Worm (Caenorhabditis elegans): ENCODE measurements around the gene fbxa-29.

Gene fbxa-29

DNA sequence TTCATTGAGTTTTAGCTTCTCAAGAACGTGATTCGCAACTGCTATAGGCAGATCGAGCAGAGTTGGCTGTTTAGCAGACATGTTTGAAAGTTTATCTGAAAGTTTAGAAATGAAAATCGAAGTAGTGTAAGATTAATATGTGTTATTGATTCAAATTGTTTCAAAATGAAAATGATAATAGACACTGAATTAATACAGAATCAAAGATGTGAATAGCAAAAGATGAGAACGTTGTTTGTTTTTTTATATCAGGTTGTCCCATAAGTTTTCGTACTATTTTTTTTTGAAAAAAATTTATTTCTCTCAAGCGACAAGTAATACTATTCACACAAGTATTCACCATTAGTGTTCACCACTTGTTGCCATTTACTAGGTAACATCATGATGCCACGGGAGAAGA, 19.6 kb upstream of the fbxa-29 start, which contains the start of gene fbxa-36:
Gene fbxa-36, minus strand, starts transcription at position 101 of the 400 bp plus-strand sequence.
- TF ChIP-seq zip-11 (GFP tag; IDR thresholded peaks at IDR 0.05), result no peak
- no peak for TF ChIP-seq F37D6.2 (tag; optimal IDR thresholded peaks at IDR 0.05)
- TF ChIP-seq set-16 (GFP tag; IDR thresholded peaks at IDR 0.05), result no peak
- TF ChIP-seq ceh-62 (tag; optimal IDR thresholded peaks at IDR 0.05), result no peak
- no peak for TF ChIP-seq mxl-2 (GFP tag; conservative IDR thresholded peaks at IDR 0.05)

- no peak for TF ChIP-seq ztf-7 (tag; optimal IDR thresholded peaks at IDR 0.05)
- TF ChIP-seq php-3 (GFP tag; IDR thresholded peaks at IDR 0.05), result no peak
- TF ChIP-seq daf-16 (GFP tag; optimal IDR thresholded peaks at IDR 0.05), result no peak
- peak; percentile 18 for TF ChIP-seq daf-16 (tag; optimal IDR thresholded peaks at IDR 0.05)
- TF ChIP-seq mdt-29 (GFP tag; IDR thresholded peaks at IDR 0.05), result no peak
- TF ChIP-seq hif-1 (tag; optimal IDR thresholded peaks at IDR 0.05), result no peak
- TF ChIP-seq aha-1 (tag), result no peak
- TF ChIP-seq mxl-3 (GFP tag; optimal IDR thresholded peaks at IDR 0.05), result no peak
- TF ChIP-seq sdz-12 (GFP tag; optimal IDR thresholded peaks at IDR 0.05), result no peak
- no peak for TF ChIP-seq zfp-2 (tag; optimal IDR thresholded peaks at IDR 0.05)
- TF ChIP-seq nhr-76 (tag; optimal IDR thresholded peaks at IDR 0.05), result no peak
- peak; percentile 39 for TF ChIP-seq nhr-28 (tag; optimal IDR thresholded peaks at IDR 0.05)
- no peak for TF ChIP-seq nhr-42 (GFP tag; IDR thresholded peaks at IDR 0.05)
- TF ChIP-seq ztf-11 (tag; optimal IDR thresholded peaks at IDR 0.05), result no peak
- TF ChIP-seq ama-1 (optimal IDR thresholded peaks at IDR 0.05), result no peak
- no peak for TF ChIP-seq ceh-62 (tag; optimal IDR thresholded peaks at IDR 0.05)
- no peak for TF ChIP-seq lsy-2 (tag; optimal IDR thresholded peaks at IDR 0.05)
- TF ChIP-seq jun-1 (tag; optimal IDR thresholded peaks at IDR 0.05), result no peak
- no peak for TF ChIP-seq F37D6.2 (tag; optimal IDR thresholded peaks at IDR 0.05)
- TF ChIP-seq lin-13 (GFP tag; optimal IDR thresholded peaks at IDR 0.05), result no peak
- no peak for TF ChIP-seq zip-11 (GFP tag; IDR thresholded peaks at IDR 0.05)
- TF ChIP-seq nhr-25 (tag; optimal IDR thresholded peaks at IDR 0.05; ENCODE audit: borderline replicate concordance, insufficient read depth), result no peak
- no peak for TF ChIP-seq unc-62 (GFP tag; optimal IDR thresholded peaks at IDR 0.05 in 1 of 2)
- no peak for TF ChIP-seq unc-62 (tag; optimal IDR thresholded peaks at IDR 0.05)
- no peak for TF ChIP-seq ZK546.5 (tag; optimal IDR thresholded peaks at IDR 0.05)
- TF ChIP-seq pqm-1 (tag; optimal IDR thresholded peaks at IDR 0.05), result peak; percentile 53
- no peak for TF ChIP-seq mdl-1 (tag; optimal IDR thresholded peaks at IDR 0.05)
- no peak for TF ChIP-seq T26A8.4 (GFP tag; IDR thresholded peaks at IDR 0.05)
Measured at ce11 chrIII:1289139-1289538, 15.6 kb upstream of the fbxa-29 start.

DNA sequence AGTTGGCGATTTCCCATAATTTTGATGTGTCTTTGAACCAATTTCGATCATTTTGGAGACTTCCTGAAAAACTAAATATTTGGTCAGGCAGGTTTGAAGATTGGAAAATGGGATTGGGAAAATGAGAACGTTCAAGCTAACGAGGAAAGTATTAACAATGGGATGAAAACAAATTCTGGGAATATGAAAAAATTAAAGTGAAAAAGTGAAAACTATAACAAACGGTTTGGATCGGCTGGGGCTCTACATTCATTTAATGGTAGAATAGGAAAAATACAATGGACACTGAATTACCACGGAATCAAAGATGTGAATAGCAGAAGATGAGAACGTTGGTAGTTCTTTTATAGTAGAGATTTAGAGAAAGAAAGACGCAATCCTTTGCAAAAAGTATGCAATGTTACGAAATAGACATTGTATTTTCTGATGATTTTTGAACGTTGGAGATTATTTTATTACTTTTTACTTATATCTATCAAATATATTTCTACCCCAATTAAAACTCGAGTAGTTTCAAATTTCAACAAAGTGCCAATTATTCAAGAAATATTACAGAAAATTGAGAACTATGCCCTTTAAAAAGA, 15.1 kb upstream of the fbxa-29 start, which contains the start of gene fbxa-50:
Gene fbxa-50, minus strand, starts transcription at position 51 of the 584 bp plus-strand sequence.
- TF ChIP-seq jun-1 (tag; optimal IDR thresholded peaks at IDR 0.05) (no peak), T26A8.4 (GFP tag; IDR thresholded peaks at IDR 0.05) (no peak), zip-2 (tag; optimal IDR thresholded peaks at IDR 0.05) (peak; percentile 77), dmd-9 (GFP tag; IDR thresholded peaks at IDR 0.05) (no peak), lin-39 (tag; optimal IDR thresholded peaks at IDR 0.05) (no peak), F10B5.3 (tag; optimal IDR thresholded peaks at IDR 0.05) (no peak), nhr-6 (tag; optimal IDR thresholded peaks at IDR 0.05) (no peak)

- TF ChIP-seq zip-2 (tag; optimal IDR thresholded peaks at IDR 0.05) (peak; percentile 98), T20F7.1 (GFP tag; optimal IDR thresholded peaks at IDR 0.05) (peak; percentile 6), egl-27 (tag; optimal IDR thresholded peaks at IDR 0.05) (no peak), dve-1 (tag; optimal IDR thresholded peaks at IDR 0.05; ENCODE audit: insufficient read depth) (peak; percentile 36), ztf-7 (tag; optimal IDR thresholded peaks at IDR 0.05) (peak; percentile 88), daf-16 (GFP tag; optimal IDR thresholded peaks at IDR 0.05) (no peak), daf-16 (tag; optimal IDR thresholded peaks at IDR 0.05) (peak; percentile 36), mep-1 (tag; optimal IDR thresholded peaks at IDR 0.05) (peak; percentile 43), vab-7 (GFP tag; IDR thresholded peaks at IDR 0.05) (no peak), lsy-2 (tag; optimal IDR thresholded peaks at IDR 0.05) (peak in 1 of 2 experiments; percentile 71)
Measured at ce11 chrIII:1284584-1285046, 11.1 kb upstream of the fbxa-29 start, which contains the start of gene fbxa-37. Gene fbxa-37 (plus strand): TSS chrIII:1284996.

Measured in whole organism, L4 larva.